Worm (Caenorhabditis elegans) whole organism, L4 larva: ENCODE results near the gene srh-282.

ENCODE experiments used
- F44E2.7 ChIP-seq: fragments of 200-800 bp; sonication (Bioruptor generic); IDR thresholded peaks from 2 replicates; pipeline ENCODE4 v2.1.2; 2022; ENCODE audit warnings: missing genetic modification characterization, missing compliant biosample characterization
- T26A8.4 ChIP-seq: fragments of 200-800 bp; sonication (Bioruptor generic); IDR thresholded peaks from 2 replicates; pipeline ENCODE4 v1.3.6; 2022; ENCODE audit warnings: missing genetic modification characterization, missing compliant biosample characterization
- Y105C5A.15 ChIP-seq: fragments of 200-800 bp; sonication (Bioruptor generic); IDR thresholded peaks from 2 replicates; pipeline ENCODE4 v1.3.6; 2022; ENCODE audit warnings: missing genetic modification characterization, missing compliant biosample characterization
- aha-1 ChIP-seq: fragments of 150-350 bp; peaks from one replicate; lab custom pipeline; 2014; ENCODE audit warnings: missing biosample characterization, missing genetic modification characterization
- aly-2 ChIP-seq: sonication (generic microtip); optimal IDR thresholded peaks from 2 replicates; lab custom pipeline; 2018; ENCODE audit warnings: missing biosample characterization, missing genetic modification characterization
- ceh-32 ChIP-seq: sonication (generic microtip); optimal IDR thresholded peaks from 2 replicates; lab custom pipeline; 2016; ENCODE audit warnings: mild to moderate bottlenecking, missing genetic modification characterization, missing compliant biosample characterization; ENCODE audit not compliant: poor library complexity
- ceh-44 ChIP-seq: fragments of 200-800 bp; sonication (Bioruptor generic); IDR thresholded peaks from 2 replicates; pipeline ENCODE4 v1.3.6; 2022; ENCODE audit warnings: missing genetic modification reagents, missing genetic modification characterization, missing compliant biosample characterization
- ceh-62 ChIP-seq: sonication (generic microtip); optimal IDR thresholded peaks from 2 replicates; lab custom pipeline; 2017; ENCODE audit warnings: missing biosample characterization, missing genetic modification characterization
- ceh-82 ChIP-seq: sonication (generic microtip); optimal IDR thresholded peaks from 2 replicates; lab custom pipeline; 2017; ENCODE audit warnings: missing biosample characterization, missing genetic modification characterization
- ces-1 ChIP-seq: fragments of 150-350 bp; sonication (generic microtip); optimal IDR thresholded peaks from 4 replicates; lab custom pipeline; 2014; ENCODE audit warnings: missing biosample characterization, missing genetic modification reagents, missing genetic modification characterization
- daf-16 ChIP-seq, 3 experiments: sonication (generic microtip); optimal IDR thresholded peaks; 2 replicates each; lab custom pipeline; 2016 to 2017; ENCODE audit warnings: missing genetic modification characterization in 3 of 3, missing genetic modification reagents in 3 of 3, mild to moderate bottlenecking in 2 of 3, missing compliant biosample characterization in 2 of 3, missing biosample characterization in 1 of 3, moderate library complexity in 1 of 3
- daf-19 ChIP-seq: fragments of 200-800 bp; sonication (Bioruptor generic); conservative IDR thresholded peaks from 2 replicates; pipeline ENCODE4 v1.3.6; 2022; ENCODE audit warnings: missing genetic modification characterization, missing compliant biosample characterization
- dmd-6 ChIP-seq: fragments of 200-800 bp; sonication (Bioruptor generic); IDR thresholded peaks from 2 replicates; pipeline ENCODE4 v1.3.6; 2022; ENCODE audit warnings: missing genetic modification reagents, missing genetic modification characterization, missing compliant biosample characterization
- duxl-1 ChIP-seq: sonication (generic microtip); optimal IDR thresholded peaks from 2 replicates; lab custom pipeline; 2016; ENCODE audit warnings: mild to moderate bottlenecking, missing genetic modification characterization, moderate library complexity, missing compliant biosample characterization; ENCODE audit not compliant: poor library complexity
- dve-1 ChIP-seq: sonication (generic microtip); optimal IDR thresholded peaks from 2 replicates; lab custom pipeline; 2017; ENCODE audit warnings: antibody characterized with exemption, mild to moderate bottlenecking, missing genetic modification characterization, missing compliant biosample characterization; ENCODE audit not compliant: insufficient read depth
- hif-1 ChIP-seq, 2 experiments: sonication (generic microtip); optimal IDR thresholded peaks; 2 replicates each; lab custom pipeline; 2016 to 2017; ENCODE audit warnings: missing compliant biosample characterization in 2 of 2, missing genetic modification characterization in 2 of 2, missing genetic modification reagents in 2 of 2, missing genotype in 2 of 2, mild to moderate bottlenecking in 1 of 2
- hlh-11 ChIP-seq: fragments of 200-800 bp; sonication (Bioruptor generic); optimal IDR thresholded peaks from 2 replicates; lab custom pipeline; 2018; ENCODE audit warnings: mild to moderate bottlenecking, missing genetic modification characterization, missing compliant biosample characterization
- hlh-30 ChIP-seq: sonication (generic microtip); optimal IDR thresholded peaks from 2 replicates; lab custom pipeline; 2017; ENCODE audit warnings: antibody characterized with exemption, mild to moderate bottlenecking, missing genetic modification characterization, missing compliant biosample characterization; ENCODE audit not compliant: insufficient read depth
- hmg-1.1 ChIP-seq: fragments of 200-800 bp; sonication (Bioruptor generic); IDR thresholded peaks from 2 replicates; pipeline ENCODE4 v1.3.6; 2022; ENCODE audit warnings: missing genetic modification reagents, missing genetic modification characterization, missing compliant biosample characterization
- lin-15B ChIP-seq: fragments of 150-350 bp; sonication (generic microtip); optimal IDR thresholded peaks from 3 replicates; lab custom pipeline; 2014; ENCODE audit warnings: missing biosample characterization, missing genetic modification characterization
- lin-39 ChIP-seq: fragments of 150-350 bp; optimal IDR thresholded peaks from 2 replicates; lab custom pipeline; 2014; ENCODE audit warnings: missing biosample characterization, missing genetic modification reagents, missing genetic modification characterization
- lir-3 ChIP-seq: sonication (generic microtip); optimal IDR thresholded peaks from 2 replicates; lab custom pipeline; 2016; ENCODE audit warnings: mild to moderate bottlenecking, missing genetic modification characterization, missing compliant biosample characterization
- lsy-2 ChIP-seq, 2 experiments: fragments of 150-350 bp in 1 of 2; sonication (generic microtip) in 1 of 2; optimal IDR thresholded peaks; 2 replicates each; lab custom pipeline; 2014 to 2017; ENCODE audit warnings: missing biosample characterization in 2 of 2, missing genetic modification characterization in 2 of 2
- madf-9 ChIP-seq: fragments of 200-800 bp; sonication (Bioruptor generic); conservative IDR thresholded peaks from 2 replicates; pipeline ENCODE4 v1.3.6; 2022; ENCODE audit warnings: missing genetic modification reagents, missing genetic modification characterization, missing compliant biosample characterization
- mdl-1 ChIP-seq, 2 experiments: fragments of 150-350 bp in 1 of 2; sonication (generic microtip) in 1 of 2; optimal IDR thresholded peaks; 2 replicates each; lab custom pipeline; 2014 to 2017; ENCODE audit warnings: missing biosample characterization in 2 of 2, missing genetic modification characterization in 2 of 2
- mes-2 ChIP-seq: sonication (generic microtip); optimal IDR thresholded peaks from 2 replicates; lab custom pipeline; 2016; ENCODE audit warnings: missing genotype, mild to moderate bottlenecking, missing genetic modification characterization, missing compliant biosample characterization; ENCODE audit not compliant: poor library complexity, severe bottlenecking
- nhr-102 ChIP-seq: sonication (generic microtip); optimal IDR thresholded peaks from 2 replicates; lab custom pipeline; 2016; ENCODE audit warnings: mild to moderate bottlenecking, missing genetic modification characterization, moderate library complexity, missing compliant biosample characterization
- nhr-11 ChIP-seq: fragments of 150-350 bp; optimal IDR thresholded peaks from 2 replicates; lab custom pipeline; 2014; ENCODE audit warnings: missing biosample characterization, missing genetic modification characterization
- nhr-76 ChIP-seq: fragments of 150-350 bp; optimal IDR thresholded peaks from 2 replicates; lab custom pipeline; 2014; ENCODE audit warnings: missing biosample characterization, missing genetic modification characterization
- pha-4 ChIP-seq, 2 experiments: fragments of 150-350 bp in 1 of 2; fragments of 200-800 bp in 1 of 2; sonication (Bioruptor generic) in 1 of 2; IDR thresholded peaks in 1 of 2; optimal IDR thresholded peaks in 1 of 2; 2 replicates each; pipeline versions ENCODE4 v1.3.6 to Lab custom; 2014 to 2022; ENCODE audit warnings: missing genetic modification characterization in 2 of 2, missing genetic modification reagents in 2 of 2, missing biosample characterization in 1 of 2, missing compliant biosample characterization in 1 of 2
- php-3 ChIP-seq: fragments of 200-800 bp; sonication (Bioruptor generic); IDR thresholded peaks from 2 replicates; pipeline ENCODE4 v1.3.6; 2022; ENCODE audit warnings: missing genetic modification reagents, missing genetic modification characterization, missing compliant biosample characterization
- pqm-1 ChIP-seq: sonication (generic microtip); optimal IDR thresholded peaks from 2 replicates; lab custom pipeline; 2017; ENCODE audit warnings: missing biosample characterization, missing genetic modification characterization
- rbr-2 ChIP-seq: sonication (generic microtip); optimal IDR thresholded peaks from 2 replicates; lab custom pipeline; 2016; ENCODE audit warnings: missing genotype, missing genetic modification characterization, missing compliant biosample characterization
- skn-1 ChIP-seq: fragments of 150-350 bp; optimal IDR thresholded peaks from 2 replicates; lab custom pipeline; 2014; ENCODE audit warnings: missing biosample characterization, missing genetic modification characterization
- unc-130 ChIP-seq: sonication (generic microtip); optimal IDR thresholded peaks from 2 replicates; lab custom pipeline; 2016; ENCODE audit warnings: missing genetic modification reagents, missing genetic modification characterization, missing compliant biosample characterization
- unc-62 ChIP-seq, 3 experiments: fragments of 150-350 bp in 1 of 3; sonication (generic microtip); optimal IDR thresholded peaks in 2 of 3; peaks in 1 of 3; 1 replicate in 1 of 3; 2 replicates in 2 of 3; lab custom pipeline; 2014 to 2017; ENCODE audit warnings: missing biosample characterization in 3 of 3, missing genetic modification characterization in 3 of 3, missing genetic modification reagents in 3 of 3, missing genotype in 1 of 3
- zip-2 ChIP-seq: fragments of 150-350 bp; optimal IDR thresholded peaks from 2 replicates; lab custom pipeline; 2014; ENCODE audit warnings: missing biosample characterization, missing genetic modification characterization
- ztf-11 ChIP-seq: fragments of 150-350 bp; optimal IDR thresholded peaks from 2 replicates; lab custom pipeline; 2014; ENCODE audit warnings: missing biosample characterization, missing genetic modification characterization

Gene srh-282

DNA sequence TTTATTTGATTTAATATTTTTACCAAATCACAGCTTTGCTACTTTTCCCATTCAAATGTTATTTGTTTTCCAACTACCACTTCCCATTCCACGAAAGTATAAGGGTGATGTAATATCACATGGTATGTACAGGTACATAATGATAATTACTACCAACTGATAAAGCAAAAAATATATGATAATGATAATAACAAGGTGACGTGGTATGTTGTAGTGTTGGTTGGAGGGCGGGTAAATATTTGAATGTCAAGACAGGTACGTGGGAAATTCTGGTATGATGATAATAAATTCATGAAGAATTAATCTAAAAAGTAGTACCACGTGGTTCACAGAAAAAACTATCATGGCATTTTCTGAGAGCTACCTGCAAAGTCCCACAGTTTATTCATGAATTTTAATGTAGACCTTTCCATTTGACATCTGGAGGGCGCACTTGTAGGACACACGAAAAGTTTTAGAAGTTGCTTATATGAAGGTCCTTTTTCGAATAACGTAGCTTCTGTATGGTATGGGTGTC is 18.7 kb upstream of the srh-282 start (continued):
- TF ChIP-seq unc-62 (GFP tag; optimal IDR thresholded peaks at IDR 0.05 in 1 of 2; lab: Kevin White, UChicago) (peak; percentile 7 to 46), unc-62 (tag; optimal IDR thresholded peaks at IDR 0.05; lab: Kevin White, UChicago) (no peak), pqm-1 (tag; lab: Kevin White, UChicago) (peak; percentile 97), ceh-62 (tag; lab: Kevin White, UChicago) (no peak), hlh-30 (tag; lab: Kevin White, UChicago) (peak; percentile 64), duxl-1 (no peak), mdl-1 (tag; optimal IDR thresholded peaks at IDR 0.05; lab: Kevin White, UChicago) (peak in 1 of 2 experiments; percentile 71), lir-3 (tag; lab: Kevin White, UChicago) (no peak), aly-2 (tag; lab: Kevin White, UChicago) (no peak), aha-1 (tag; lab: Kevin White, UChicago) (peak; percentile 56), unc-130 (GFP tag; lab: Kevin White, UChicago) (no peak), madf-9 (GFP tag; lab: Robert Waterston, UW) (no peak), lin-15B (no peak), ceh-32 (tag; lab: Kevin White, UChicago) (no peak), daf-16 (GFP tag; optimal IDR thresholded peaks at IDR 0.05; lab: Kevin White, UChicago) (peak in 1 of 2 experiments; percentile 47), daf-16 (tag; optimal IDR thresholded peaks at IDR 0.05; lab: Kevin White, UChicago) (peak; percentile 98), ztf-11 (tag; lab: Kevin White, UChicago) (no peak), Y105C5A.15 (GFP tag; lab: Robert Waterston, UW) (no peak), dve-1 (peak; percentile 91), nhr-76 (tag; lab: Kevin White, UChicago) (no peak), hmg-1.1 (no peak), lin-39 (no peak), hlh-11 (tag; lab: Kevin White, UChicago) (peak; percentile 84), F44E2.7 (GFP tag; lab: Robert Waterston, UW) (no peak), mes-2 (tag; lab: Kevin White, UChicago) (peak; percentile 36), nhr-102 (tag; lab: Kevin White, UChicago) (peak; percentile 83), php-3 (GFP tag; lab: Robert Waterston, UW) (peak; percentile 70), nhr-11 (tag; lab: Kevin White, UChicago) (no peak), ceh-82 (tag; lab: Kevin White, UChicago) (no peak), rbr-2 (tag; lab: Kevin White, UChicago) (no peak), dmd-6 (GFP tag; lab: Robert Waterston, UW) (peak; percentile 74), T26A8.4 (no peak; the same call in 1 of the 2 replicates), daf-19 (GFP tag; lab: Robert Waterston, UW) (no peak), zip-2 (peak; percentile 58), pha-4 (GFP tag; IDR thresholded peaks at IDR 0.05; lab: Robert Waterston, UW) (no peak; the same call in 1 of the 2 replicates), pha-4 (tag; optimal IDR thresholded peaks at IDR 0.05; lab: Kevin White, UChicago) (no peak), lsy-2 (tag; optimal IDR thresholded peaks at IDR 0.05; lab: Kevin White, UChicago) (peak in 1 of 2 experiments; percentile 13), hif-1 (tag; optimal IDR thresholded peaks at IDR 0.05; lab: Kevin White, UChicago) (peak in 1 of 2 experiments; percentile 28), ceh-44 (GFP tag; lab: Robert Waterston, UW) (no peak)

DNA sequence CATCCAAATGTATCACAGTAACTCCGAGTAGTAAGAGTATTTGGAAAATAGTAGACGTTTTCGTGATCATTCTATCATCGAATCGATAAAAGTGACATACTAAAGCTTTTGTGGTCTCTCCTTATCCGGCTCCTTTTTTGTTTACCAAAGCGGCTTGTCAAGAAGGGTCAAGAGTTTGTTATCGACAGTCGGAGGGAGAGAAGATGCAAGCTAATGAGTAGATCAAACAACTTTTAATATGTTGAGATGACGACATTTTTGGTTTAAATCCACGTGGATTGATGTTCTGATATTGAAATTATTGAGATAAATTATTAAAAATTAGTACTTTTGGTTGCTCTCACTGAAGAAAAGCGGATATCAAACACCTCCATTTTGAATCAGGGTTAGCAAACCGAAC is 18.2 kb upstream of the srh-282 start, which contains the start of gene T21D12.7:
T21D12.7 (minus strand) TSS at position 101 of the 400 bp plus-strand sequence.
- TF ChIP-seq skn-1 (tag; lab: Kevin White, UChicago) (no peak), ceh-82 (tag; lab: Kevin White, UChicago) (no peak), madf-9 (GFP tag; lab: Robert Waterston, UW) (no peak), ces-1 (GFP tag; lab: Kevin White, UChicago) (no peak)
